Worm (Caenorhabditis elegans) whole organism, L1 larva: ENCODE data around the gene C27F2.10.
A peak's percentile ranks its signal among the peaks of the same experiment; 100 is the strongest.

ENCODE experiments used
- aly-2 ChIP-seq: fragments of 150-350 bp; optimal IDR thresholded peaks from 2 replicates; lab custom pipeline; 2014; ENCODE audit warnings: missing biosample characterization, missing genetic modification characterization
- ama-1 ChIP-seq: fragments of 150-350 bp; optimal IDR thresholded peaks from 2 replicates; lab custom pipeline; 2014
- elt-3 ChIP-seq, 6 experiments: fragments of 150-350 bp in 1 of 6; sonication (generic microtip); optimal IDR thresholded peaks; 2 replicates each; lab custom pipeline; 2017 to 2018; ENCODE audit warnings: missing biosample characterization in 6 of 6, missing genetic modification characterization in 6 of 6, inconsistent platforms in 1 of 6
- nhr-77 ChIP-seq: fragments of 150-350 bp; optimal IDR thresholded peaks from 2 replicates; lab custom pipeline; 2014; ENCODE audit warnings: missing biosample characterization, missing genetic modification characterization

ce11 chrIII:4998111-4998859 is 11.6 kb upstream of the C27F2.10 start, which contains the start of gene tmem-131:
- no peak for TF ChIP-seq ama-1 (lab: Kevin White, UChicago)
- no peak for TF ChIP-seq aly-2 (tag; lab: Kevin White, UChicago)
- peak in 2 of 6 experiments; percentile 67 to 73 for TF ChIP-seq elt-3 (tag; optimal IDR thresholded peaks at IDR 0.05; lab: Kevin White, UChicago)
- no peak for TF ChIP-seq nhr-77 (tag; lab: Kevin White, UChicago)
